Fruit fly (Drosophila melanogaster): Measurements from ENCODE around the gene Gr22e.
A peak's percentile ranks its signal among the peaks of the same experiment; 100 is the strongest.

Gene Gr22e

dm6 chr2L:1737057-1737581, 46.7 kb upstream of the Gr22e start (continued):
- TF ChIP-seq HmgD (GFP tag; optimal IDR thresholded peaks at IDR 0.05) (peak; percentile 19), CG34422 (GFP tag; IDR thresholded peaks at IDR 0.05) (peak; percentile 88), CG8281 (tag; optimal IDR thresholded peaks at IDR 0.05) (peak; percentile 42), CG12769 (tag; optimal IDR thresholded peaks at IDR 0.05) (peak; percentile 87), seq (GFP tag; IDR thresholded peaks at IDR 0.05) (peak; percentile 88), dmrt11E (tag; optimal IDR thresholded peaks at IDR 0.05) (peak; percentile 84), ato (GFP tag; IDR thresholded peaks at IDR 0.05; ENCODE audit: partially characterized antibody) (no peak), zfh1 (GFP tag; IDR thresholded peaks at IDR 0.05) (peak; percentile 82), ranshi (GFP tag; IDR thresholded peaks at IDR 0.05) (peak; percentile 76; the same call in 1 of the 2 replicates), Bdp1 (GFP tag; optimal IDR thresholded peaks at IDR 0.05) (peak; percentile 77), CG16779 (GFP tag; IDR thresholded peaks at IDR 0.05) (0 out of 2 replicates have a peak, but pooled peaks have one; percentile 32), exex (tag; optimal IDR thresholded peaks at IDR 0.05) (peak; percentile 21), Sry-β (GFP tag; optimal IDR thresholded peaks at IDR 0.05) (no peak), HLH54F (GFP tag; optimal IDR thresholded peaks at IDR 0.05) (peak; percentile 89), CG10366 (GFP tag; IDR thresholded peaks at IDR 0.05) (peak; percentile 88), CG15479 (GFP tag; optimal IDR thresholded peaks at IDR 0.05) (peak; percentile 8), lmd (GFP tag; IDR thresholded peaks at IDR 0.05) (peak; percentile 92), esg (GFP tag; conservative IDR thresholded peaks at IDR 0.05) (peak; percentile 86), pfk (GFP tag; optimal IDR thresholded peaks at IDR 0.05) (no peak), trem (tag; optimal IDR thresholded peaks at IDR 0.05) (peak; percentile 68), Asciz (GFP tag; optimal IDR thresholded peaks at IDR 0.05) (peak; percentile 80), gt (GFP tag; IDR thresholded peaks at IDR 0.05) (peak; percentile 49; the same call in 1 of the 2 replicates), CG17359 (tag; optimal IDR thresholded peaks at IDR 0.05) (peak; percentile 93), sqz (GFP tag; optimal IDR thresholded peaks at IDR 0.05) (no peak), corto (GFP tag; optimal IDR thresholded peaks at IDR 0.05) (no peak), scrt (GFP tag; optimal IDR thresholded peaks at IDR 0.05) (peak; percentile 67), grn (GFP tag; optimal IDR thresholded peaks at IDR 0.05) (peak; percentile 20), Dip2 (GFP tag; IDR thresholded peaks at IDR 0.05) (no peak), CG12659 (GFP tag; optimal IDR thresholded peaks at IDR 0.05) (peak; percentile 84), Rfx (GFP tag; IDR thresholded peaks at IDR 0.05) (peak; percentile 68), CG1792 (GFP tag; optimal IDR thresholded peaks at IDR 0.05) (peak; percentile 74), ash1 (GFP tag; optimal IDR thresholded peaks at IDR 0.05) (no peak), chm (GFP tag; IDR thresholded peaks at IDR 0.05) (no peak; the same call in 1 of the 2 replicates), ac (GFP tag; optimal IDR thresholded peaks at IDR 0.05) (peak; percentile 8), CG18476 (GFP tag; optimal IDR thresholded peaks at IDR 0.05) (peak; percentile 79), z (GFP tag; IDR thresholded peaks at IDR 0.05) (no peak), Fer3 (tag; optimal IDR thresholded peaks at IDR 0.05) (peak; percentile 73), Optix (GFP tag; IDR thresholded peaks at IDR 0.05) (peak; percentile 80; the same call in 2 of the 3 replicates), lbe (GFP tag; optimal IDR thresholded peaks at IDR 0.05) (no peak), CG17612 (GFP tag; IDR thresholded peaks at IDR 0.05) (peak; percentile 59; the same call in 1 of the 2 replicates), Taf1 (GFP tag; IDR thresholded peaks at IDR 0.05) (peak; percentile 58; the same call in 1 of the 2 replicates), lab (GFP tag; optimal IDR thresholded peaks at IDR 0.05) (peak; percentile 88), al (GFP tag; IDR thresholded peaks at IDR 0.05) (peak; percentile 76; the same call in 1 of the 2 replicates), Hr3 (GFP tag; optimal IDR thresholded peaks at IDR 0.05) (peak; percentile 93), CG7987 (GFP tag; optimal IDR thresholded peaks at IDR 0.05) (peak; percentile 39), Oli (tag; optimal IDR thresholded peaks at IDR 0.05) (peak; percentile 93), sisA (GFP tag; IDR thresholded peaks at IDR 0.05) (peak; percentile 91), CG13296 (GFP tag; optimal IDR thresholded peaks at IDR 0.05) (peak; percentile 36), Sox100B (GFP tag; optimal IDR thresholded peaks at IDR 0.05) (peak; percentile 87), Fer2 (tag; optimal IDR thresholded peaks at IDR 0.05) (peak; percentile 2)

All from whole organism, embryonic.